Worm (Caenorhabditis elegans) whole organism, young adult: Measurements from ENCODE around the gene T24D8.6.

Experiments
- F22D6.2 ChIP-seq: sonication (generic microtip); optimal IDR thresholded peaks from 2 replicates; lab custom pipeline; 2016; ENCODE audit warnings: mild to moderate bottlenecking, missing genetic modification characterization, missing compliant biosample characterization
- F23B12.7 ChIP-seq: sonication (generic microtip); optimal IDR thresholded peaks from 2 replicates; lab custom pipeline; 2017; ENCODE audit warnings: missing genetic modification characterization, mild to moderate bottlenecking, missing compliant biosample characterization, antibody characterized with exemption, moderate library complexity; ENCODE audit not compliant: insufficient read depth
- F37B4.10 ChIP-seq: fragments of 200-800 bp; sonication (Bioruptor generic); IDR thresholded peaks from 2 replicates; pipeline ENCODE4 v1.3.6; 2022; ENCODE audit warnings: missing genetic modification characterization, missing compliant biosample characterization
- Y53F4B.3 ChIP-seq: fragments of 200-800 bp; sonication (Bioruptor generic); IDR thresholded peaks from 2 replicates; pipeline ENCODE4 v1.3.6; 2022; ENCODE audit warnings: missing genetic modification reagents, missing genetic modification characterization, missing compliant biosample characterization
- Y56A3A.18 ChIP-seq: fragments of 200-800 bp; sonication (Bioruptor generic); IDR thresholded peaks from 2 replicates; pipeline ENCODE4 v1.3.6; 2022; ENCODE audit warnings: missing genetic modification reagents, missing genetic modification characterization, missing compliant biosample characterization
- ZK185.1 ChIP-seq: sonication (generic microtip); optimal IDR thresholded peaks from 2 replicates; lab custom pipeline; 2016; ENCODE audit warnings: mild to moderate bottlenecking, missing genetic modification characterization, missing compliant biosample characterization; ENCODE audit not compliant: poor library complexity, severe bottlenecking
- ama-1 ChIP-seq, 3 experiments: fragments of 150-350 bp in 1 of 3; sonication (generic microtip) in 2 of 3; optimal IDR thresholded peaks; 2 replicates each; lab custom pipeline; 2014 to 2018; ENCODE audit warnings: missing biosample characterization in 2 of 3, missing genetic modification characterization in 2 of 3, missing genetic modification reagents in 2 of 3
- atf-7 ChIP-seq: sonication (generic microtip); optimal IDR thresholded peaks from 2 replicates; lab custom pipeline; 2017; ENCODE audit warnings: mild to moderate bottlenecking, missing genetic modification characterization, missing compliant biosample characterization
- ccch-3 ChIP-seq: fragments of 200-800 bp; sonication (Bioruptor generic); optimal IDR thresholded peaks from 2 replicates; lab custom pipeline; 2018; ENCODE audit warnings: mild to moderate bottlenecking, missing genetic modification characterization, missing compliant biosample characterization
- cebp-2 ChIP-seq: fragments of 200-800 bp; sonication (Bioruptor generic); IDR thresholded peaks from 2 replicates; pipeline ENCODE4 v1.3.6; 2022; ENCODE audit warnings: missing genetic modification characterization, missing compliant biosample characterization
- ceh-40 ChIP-seq: fragments of 200-800 bp; sonication (Bioruptor generic); IDR thresholded peaks from 2 replicates; pipeline ENCODE4 v1.3.6; 2022; ENCODE audit warnings: missing genetic modification characterization, missing compliant biosample characterization
- ceh-91 ChIP-seq: fragments of 200-800 bp; sonication (Bioruptor generic); IDR thresholded peaks from 2 replicates; pipeline ENCODE4 v1.3.6; 2022; ENCODE audit warnings: missing genetic modification reagents, missing genetic modification characterization, missing compliant biosample characterization
- die-1 ChIP-seq: sonication (generic microtip); optimal IDR thresholded peaks from 2 replicates; lab custom pipeline; 2016; ENCODE audit warnings: missing genotype, mild to moderate bottlenecking, missing genetic modification characterization, missing compliant biosample characterization
- dox-1 ChIP-seq: fragments of 200-800 bp; sonication (Bioruptor generic); IDR thresholded peaks from 2 replicates; pipeline ENCODE4 v1.3.6; 2022; ENCODE audit warnings: missing genetic modification reagents, missing genetic modification characterization, missing compliant biosample characterization
- hmg-20 ChIP-seq: fragments of 200-800 bp; sonication (Bioruptor generic); IDR thresholded peaks from 2 replicates; pipeline ENCODE4 v1.3.6; 2022; ENCODE audit warnings: missing genetic modification reagents, missing genetic modification characterization, missing compliant biosample characterization
- let-607 ChIP-seq, 2 experiments: fragments of 200-800 bp in 1 of 2; sonication (Bioruptor generic) in 1 of 2; sonication (generic microtip) in 1 of 2; optimal IDR thresholded peaks; 2 replicates each; lab custom pipeline; 2016 to 2018; ENCODE audit warnings: mild to moderate bottlenecking in 2 of 2, missing compliant biosample characterization in 2 of 2, missing genetic modification characterization in 2 of 2, moderate library complexity in 2 of 2, missing genotype in 1 of 2
- lin-35 ChIP-seq, 3 experiments: fragments of 150-350 bp in 2 of 3; sonication (generic microtip) in 1 of 3; optimal IDR thresholded peaks; 2 replicates each; lab custom pipeline; 2014 to 2018; ENCODE audit warnings: missing biosample characterization in 3 of 3, missing genetic modification characterization in 3 of 3, missing genetic modification reagents in 3 of 3
- lsl-1 ChIP-seq: fragments of 200-800 bp; sonication (Bioruptor generic); optimal IDR thresholded peaks from 2 replicates; lab custom pipeline; 2018; ENCODE audit warnings: mild to moderate bottlenecking, missing genetic modification characterization, moderate library complexity, missing compliant biosample characterization
- madf-10 ChIP-seq: sonication (generic microtip); optimal IDR thresholded peaks from 2 replicates; lab custom pipeline; 2016; ENCODE audit warnings: mild to moderate bottlenecking, missing genetic modification characterization, missing compliant biosample characterization
- madf-6 ChIP-seq: fragments of 200-800 bp; sonication (Bioruptor generic); IDR thresholded peaks from 2 replicates; pipeline ENCODE4 v1.3.6; 2022; ENCODE audit warnings: missing genetic modification reagents, missing genetic modification characterization, missing compliant biosample characterization
- madf-8 ChIP-seq: fragments of 200-800 bp; sonication (Bioruptor generic); conservative IDR thresholded peaks from 2 replicates; pipeline ENCODE4 v1.3.6; 2022; ENCODE audit warnings: missing genetic modification reagents, missing genetic modification characterization, missing compliant biosample characterization
- mcd-1 ChIP-seq: fragments of 200-800 bp; sonication (Bioruptor generic); IDR thresholded peaks from 2 replicates; pipeline ENCODE4 v1.3.6; 2022; ENCODE audit warnings: missing genetic modification reagents, missing genetic modification characterization, missing compliant biosample characterization
- mel-28 ChIP-seq: sonication (generic microtip); optimal IDR thresholded peaks from 2 replicates; lab custom pipeline; 2016; ENCODE audit warnings: borderline replicate concordance, mild to moderate bottlenecking, missing genetic modification characterization, missing compliant biosample characterization
- mxl-1 ChIP-seq: sonication (generic microtip); optimal IDR thresholded peaks from 2 replicates; lab custom pipeline; 2016; ENCODE audit warnings: missing genetic modification characterization, missing compliant biosample characterization
- nhr-120 ChIP-seq: fragments of 200-800 bp; sonication (Bioruptor generic); IDR thresholded peaks from 2 replicates; pipeline ENCODE4 v1.3.6; 2022; ENCODE audit warnings: missing genetic modification characterization, missing compliant biosample characterization
- nhr-80 ChIP-seq: sonication (generic microtip); optimal IDR thresholded peaks from 2 replicates; lab custom pipeline; 2016; ENCODE audit warnings: missing genetic modification characterization, missing compliant biosample characterization
- pha-4 ChIP-seq: fragments of 150-350 bp; sonication (generic microtip); optimal IDR thresholded peaks from 2 replicates; lab custom pipeline; 2014; ENCODE audit warnings: missing biosample characterization, missing genetic modification reagents, missing genetic modification characterization
- rec-8 ChIP-seq, 2 experiments: sonication (generic microtip); optimal IDR thresholded peaks; 2 replicates each; lab custom pipeline; 2016; ENCODE audit warnings: mild to moderate bottlenecking in 2 of 2, missing genetic modification characterization in 2 of 2, missing genetic modification reagents in 2 of 2, missing genotype in 2 of 2, missing biosample characterization in 1 of 2, missing compliant biosample characterization in 1 of 2, moderate library complexity in 1 of 2
- repo-1 ChIP-seq: sonication (generic microtip); optimal IDR thresholded peaks from 2 replicates; lab custom pipeline; 2017; ENCODE audit warnings: mild to moderate bottlenecking, missing genetic modification characterization, missing compliant biosample characterization
- rpc-1 ChIP-seq, 2 experiments: fragments of 150-350 bp in 1 of 2; sonication (generic microtip) in 1 of 2; optimal IDR thresholded peaks; 2 replicates each; lab custom pipeline; 2014 to 2018; ENCODE audit warnings: missing biosample characterization in 1 of 2, missing genetic modification characterization in 1 of 2, missing genetic modification reagents in 1 of 2, missing genotype in 1 of 2
- sdz-38 ChIP-seq: sonication (generic microtip); optimal IDR thresholded peaks from 2 replicates; lab custom pipeline; 2016; ENCODE audit warnings: missing genotype, missing genetic modification characterization, missing compliant biosample characterization
- snpc-4 ChIP-seq, 5 experiments: fragments of 150-350 bp in 1 of 5; sonication (generic microtip) in 4 of 5; optimal IDR thresholded peaks; 2 replicates each; lab custom pipeline; 2014 to 2018; ENCODE audit warnings: missing genetic modification characterization in 5 of 5, missing biosample characterization in 3 of 5, antibody characterized with exemption in 2 of 5, mild to moderate bottlenecking in 2 of 5, missing compliant biosample characterization in 2 of 5, missing genotype in 2 of 5, moderate library complexity in 2 of 5, missing genetic modification reagents in 1 of 5
- somi-1 ChIP-seq: fragments of 200-800 bp; sonication (Bioruptor generic); optimal IDR thresholded peaks from 2 replicates; lab custom pipeline; 2018; ENCODE audit warnings: mild to moderate bottlenecking, missing genetic modification characterization, missing compliant biosample characterization
- sptf-2 ChIP-seq: fragments of 200-800 bp; sonication (Bioruptor generic); optimal IDR thresholded peaks from 2 replicates; lab custom pipeline; 2018; ENCODE audit warnings: mild to moderate bottlenecking, missing genetic modification characterization, missing compliant biosample characterization
- tbp1 ChIP-seq: fragments of 200-800 bp; sonication (Bioruptor generic); optimal IDR thresholded peaks from 2 replicates; lab custom pipeline; 2018; ENCODE audit warnings: mild to moderate bottlenecking, missing genetic modification characterization, missing compliant biosample characterization
- tbx-9 ChIP-seq: sonication (generic microtip); optimal IDR thresholded peaks from 2 replicates; lab custom pipeline; 2016; ENCODE audit warnings: borderline replicate concordance, missing genetic modification characterization, inconsistent platforms, missing compliant biosample characterization
- tlf-1 ChIP-seq: fragments of 200-800 bp; sonication (Bioruptor generic); optimal IDR thresholded peaks from 2 replicates; lab custom pipeline; 2018; ENCODE audit warnings: mild to moderate bottlenecking, missing genetic modification characterization, missing compliant biosample characterization
- unc-130 ChIP-seq: sonication (generic microtip); optimal IDR thresholded peaks from 2 replicates; lab custom pipeline; 2016; ENCODE audit warnings: missing genetic modification reagents, missing genetic modification characterization, missing compliant biosample characterization
- ztf-22 ChIP-seq: fragments of 200-800 bp; sonication (Bioruptor generic); optimal IDR thresholded peaks from 2 replicates; lab custom pipeline; 2018; ENCODE audit warnings: mild to moderate bottlenecking, missing genetic modification characterization, moderate library complexity, missing compliant biosample characterization
- ztf-28 ChIP-seq: fragments of 200-800 bp; sonication (Bioruptor generic); IDR thresholded peaks from 2 replicates; pipeline ENCODE4 v1.3.6; 2022; ENCODE audit warnings: missing genetic modification reagents, missing genetic modification characterization, missing compliant biosample characterization

T24D8.6 gene

ce11 chrX:2372134-2372533 is 6.3 kb upstream of the T24D8.6 start:
- TF ChIP-seq madf-8 (GFP tag; lab: Robert Waterston, UW) = no peak
- no peak for TF ChIP-seq sdz-38 (tag; lab: Kevin White, UChicago)
- TF ChIP-seq ceh-40 (GFP tag; lab: Robert Waterston, UW) = no peak
- TF ChIP-seq ceh-91 (GFP tag; lab: Robert Waterston, UW) = no peak
- no peak for TF ChIP-seq tlf-1 (GFP tag; lab: Kevin White, UChicago)
- TF ChIP-seq sptf-2 (GFP tag; lab: Kevin White, UChicago) = no peak
- peak; percentile 16 for TF ChIP-seq atf-7 (tag; lab: Kevin White, UChicago)
- no peak for TF ChIP-seq madf-6 (GFP tag; lab: Robert Waterston, UW)
- peak; percentile 8 for TF ChIP-seq F23B12.7
- peak; percentile 22 for TF ChIP-seq tbp1
- TF ChIP-seq cebp-2 (GFP tag; lab: Robert Waterston, UW) = no peak
- TF ChIP-seq hmg-20 (GFP tag; lab: Robert Waterston, UW) = no peak
- TF ChIP-seq let-607 (tag; optimal IDR thresholded peaks at IDR 0.05; lab: Kevin White, UChicago) = peak in 1 of 2 experiments; percentile 42
- no peak for TF ChIP-seq somi-1
- TF ChIP-seq ama-1 (optimal IDR thresholded peaks at IDR 0.05; lab: Kevin White, UChicago) = no peak
- no peak for TF ChIP-seq ama-1 (GFP tag; optimal IDR thresholded peaks at IDR 0.05; lab: Kevin White, UChicago)
- no peak for TF ChIP-seq Y56A3A.18 (GFP tag; lab: Robert Waterston, UW)
- TF ChIP-seq Y53F4B.3 = no peak
- TF ChIP-seq ztf-22 (GFP tag; lab: Kevin White, UChicago) = no peak
- peak; percentile 69 for TF ChIP-seq dox-1
- TF ChIP-seq mel-28 (tag; lab: Kevin White, UChicago) = no peak
- TF ChIP-seq mcd-1 (GFP tag; lab: Robert Waterston, UW) = no peak
- no peak for TF ChIP-seq F22D6.2 (tag; lab: Kevin White, UChicago)
- no peak for TF ChIP-seq snpc-4 (GFP tag; optimal IDR thresholded peaks at IDR 0.05; lab: Kevin White, UChicago)
- no peak for TF ChIP-seq snpc-4 (tag; optimal IDR thresholded peaks at IDR 0.05; lab: Kevin White, UChicago)
- no peak for TF ChIP-seq ZK185.1 (tag; lab: Kevin White, UChicago)
- no peak for TF ChIP-seq pha-4 (tag; lab: Kevin White, UChicago)
- TF ChIP-seq lin-35 (GFP tag; optimal IDR thresholded peaks at IDR 0.05; lab: Kevin White, UChicago) = no peak
- TF ChIP-seq madf-10 (tag; lab: Kevin White, UChicago) = no peak
- TF ChIP-seq mxl-1 (tag; lab: Kevin White, UChicago) = no peak
- TF ChIP-seq nhr-80 (tag; lab: Kevin White, UChicago) = peak; percentile 85

- TF ChIP-seq nhr-80 (tag; lab: Kevin White, UChicago) (peak; percentile 68), nhr-120 (GFP tag; lab: Robert Waterston, UW) (no peak)
- TF ChIP-seq, all 124 proteins: peak for 1
These were observed 4.9 kb upstream of the T24D8.6 start for ce11 chrX:2370655-2371054.

ce11 chrX:2369073-2369472 is 3.3 kb upstream of the T24D8.6 start:
- no peak for TF ChIP-seq ccch-3
- no peak for TF ChIP-seq unc-130 (GFP tag; lab: Kevin White, UChicago)
- TF ChIP-seq die-1 (tag; lab: Kevin White, UChicago) = no peak
- TF ChIP-seq F37B4.10 (GFP tag; lab: Robert Waterston, UW) = no peak
- TF ChIP-seq lsl-1 (GFP tag; lab: Kevin White, UChicago) = no peak
- TF ChIP-seq rpc-1 (optimal IDR thresholded peaks at IDR 0.05; lab: Kevin White, UChicago) = no peak
- TF ChIP-seq rpc-1 (tag; optimal IDR thresholded peaks at IDR 0.05; lab: Kevin White, UChicago) = no peak
- no peak for TF ChIP-seq rec-8 (tag; optimal IDR thresholded peaks at IDR 0.05; lab: Kevin White, UChicago)
- no peak for TF ChIP-seq repo-1 (tag; lab: Kevin White, UChicago)
- no peak for TF ChIP-seq tbx-9
- TF ChIP-seq ztf-28 (GFP tag; lab: Robert Waterston, UW) = no peak
- TF ChIP-seq madf-8 (GFP tag; lab: Robert Waterston, UW) = no peak
